Worm (Caenorhabditis elegans): ENCODE data around the gene cyp-14A2.

DNA sequence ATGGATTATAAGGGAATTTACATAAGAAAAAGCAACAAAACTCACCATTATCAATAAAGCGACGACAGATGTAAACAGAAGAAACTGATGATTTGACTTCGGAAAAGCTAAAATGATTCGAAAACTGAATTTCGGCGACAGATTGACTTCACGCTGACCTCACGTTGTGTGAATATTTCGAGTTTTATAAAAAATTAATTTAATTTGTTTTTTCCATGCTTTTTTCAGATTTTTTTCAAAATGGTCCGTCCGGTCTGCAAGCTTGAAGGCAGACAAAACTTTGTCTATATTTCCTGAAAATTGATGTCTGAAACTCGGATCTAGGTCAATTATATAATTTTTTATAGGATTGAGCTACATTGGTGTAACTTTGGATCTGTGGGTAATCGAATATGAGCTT, 27.3 kb downstream of the cyp-14A2 start, which contains the start of gene K08H2.5:
- TF ChIP-seq W03F9.2 (tag; optimal IDR thresholded peaks at IDR 0.05) = no peak
- TF ChIP-seq dao-5 (tag; optimal IDR thresholded peaks at IDR 0.05) = no peak
- no peak for TF ChIP-seq him-1 (tag; optimal IDR thresholded peaks at IDR 0.05)
